Fruit fly (Drosophila melanogaster) S2 (cell line): ENCODE results near the gene CG33695.

Experiments used
- CG8478 ChIP-seq: fragments of >200 bp; optimal IDR thresholded peaks from 2 replicates; lab custom pipeline; 2018
- CTCF ChIP-seq, 2 experiments: fragments of >200 bp; optimal IDR thresholded peaks; 2 replicates each; lab custom pipeline; 2018

DNA sequence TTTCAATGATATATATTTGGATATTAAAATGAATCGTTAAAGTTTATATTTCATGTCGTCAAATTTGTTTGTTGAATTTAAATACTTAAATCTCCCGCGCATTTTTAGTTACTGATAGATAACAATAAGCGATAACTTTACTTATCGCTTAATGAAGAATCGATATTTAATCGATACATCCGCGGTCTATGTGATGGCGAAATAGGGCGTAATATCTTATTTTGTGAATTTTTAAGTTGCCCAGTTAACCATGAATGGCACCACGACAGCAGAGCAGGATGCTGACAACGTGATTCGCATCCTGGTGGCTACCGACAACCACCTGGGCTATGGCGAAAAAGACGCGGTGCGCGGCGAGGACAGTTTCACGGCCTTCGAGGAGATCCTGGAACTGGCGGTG, 4.1 kb downstream of the CG33695 start, which contains the start of gene mre11:
- TF ChIP-seq CTCF (optimal IDR thresholded peaks at IDR 0.05; lab: Kevin White, UChicago) (no peak), CG8478 (lab: Kevin White, UChicago) (no peak)
